Worm (Caenorhabditis elegans) whole organism, L2 larva: Measurements from ENCODE around the gene Y50D4A.5.

Source experiments
- aly-2 ChIP-seq: fragments of 150-350 bp; optimal IDR thresholded peaks from 2 replicates; lab custom pipeline; 2014; ENCODE audit warnings: missing biosample characterization, missing genetic modification characterization
- fos-1 ChIP-seq: fragments of 150-350 bp; optimal IDR thresholded peaks from 2 replicates; lab custom pipeline; 2014; ENCODE audit warnings: missing biosample characterization, missing genetic modification characterization
- lin-39 ChIP-seq: fragments of 150-350 bp; optimal IDR thresholded peaks from 2 replicates; lab custom pipeline; 2014; ENCODE audit warnings: missing biosample characterization, missing genetic modification reagents, missing genetic modification characterization
- nhr-237 ChIP-seq: fragments of 150-350 bp; optimal IDR thresholded peaks from 2 replicates; lab custom pipeline; 2014; ENCODE audit warnings: missing biosample characterization, missing genetic modification characterization
- nhr-6 ChIP-seq: fragments of 150-350 bp; optimal IDR thresholded peaks from 2 replicates; lab custom pipeline; 2014; ENCODE audit warnings: missing biosample characterization, missing genetic modification characterization

DNA sequence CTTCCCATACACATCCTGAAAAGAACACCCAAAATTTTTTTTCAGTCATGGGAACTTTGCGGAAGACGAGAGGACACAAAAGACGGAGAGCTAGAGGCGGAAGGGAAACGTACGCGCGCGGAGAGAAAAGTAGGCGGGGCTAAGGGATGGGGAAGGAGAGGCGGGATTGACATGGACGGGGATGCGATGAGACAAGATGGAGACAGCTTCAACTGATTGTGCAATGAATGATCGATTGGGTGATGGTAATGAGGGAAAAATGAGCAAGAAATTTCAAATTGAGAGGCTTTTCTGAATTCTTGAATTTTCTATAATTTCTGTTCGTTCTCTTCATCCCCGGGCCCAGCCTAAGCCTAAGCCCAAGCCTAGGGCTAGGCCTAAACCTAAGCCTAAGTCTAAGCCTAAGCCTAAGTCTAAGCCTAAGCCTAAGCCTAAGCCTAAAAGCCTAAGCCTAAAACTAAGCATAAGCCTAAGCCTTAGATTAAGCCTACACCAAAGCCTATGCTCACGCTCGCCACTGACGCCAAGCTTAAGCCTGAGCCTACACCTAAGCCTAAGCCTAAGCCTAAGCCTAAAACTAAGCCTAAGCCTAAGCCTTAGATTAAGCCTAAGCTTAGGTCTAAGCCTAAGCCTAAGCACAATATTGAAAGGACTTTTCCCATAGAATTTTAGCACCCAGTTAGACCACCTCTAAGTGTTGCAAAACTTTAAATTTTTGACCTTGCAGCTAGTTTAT, 29.4 kb downstream of the Y50D4A.5 start:
- TF ChIP-seq aly-2 (tag; lab: Kevin White, UChicago) (no peak), fos-1 (tag; lab: Kevin White, UChicago) (no peak), nhr-237 (tag; lab: Kevin White, UChicago) (no peak), lin-39 (no peak), nhr-6 (tag; lab: Kevin White, UChicago) (no peak)
